Worm (Caenorhabditis elegans): ENCODE measurements around the gene Y62E10A.13.

Y62E10A.13 gene

ce11 chrIV:13354044-13354443 lies 44.8 kb downstream of the Y62E10A.13 start:
- no peak for TF ChIP-seq unc-62 (GFP tag; optimal IDR thresholded peaks at IDR 0.05)

ce11 chrIV:13353143-13353773 lies 45.6 kb downstream of the Y62E10A.13 start, which contains the start of the genes rec-8 and mex-5:
TSS of gene rec-8 (minus strand) at chrIV:13353193.
TSS of gene mex-5 (plus strand) at chrIV:13353723.
- no peak for TF ChIP-seq unc-62 (GFP tag; optimal IDR thresholded peaks at IDR 0.05)

- no peak for TF ChIP-seq unc-62 (GFP tag; optimal IDR thresholded peaks at IDR 0.05)
Observed at ce11 chrIV:13348592-13348991, 50.3 kb downstream of the Y62E10A.13 start, which contains the start of gene W02A2.12. TSS of gene W02A2.12 (minus strand) at chrIV:13348831.

- TF ChIP-seq unc-62 (GFP tag; optimal IDR thresholded peaks at IDR 0.05), result no peak
Observed at ce11 chrIV:13347232-13347715, 51.6 kb downstream of the Y62E10A.13 start, which contains the start of gene W02A2.9. TSS of gene W02A2.9 (plus strand) at chrIV:13347665.

ce11 chrIV:13346078-13346477 lies 52.8 kb downstream of the Y62E10A.13 start:
- no peak for TF ChIP-seq unc-62 (GFP tag; optimal IDR thresholded peaks at IDR 0.05)

ce11 chrIV:13342555-13342954 lies 56.3 kb downstream of the Y62E10A.13 start, which contains the start of gene W02A2.5:
TSS of gene W02A2.5 (plus strand) at chrIV:13342855.
- no peak for TF ChIP-seq unc-62 (GFP tag; optimal IDR thresholded peaks at IDR 0.05)

Data from whole organism, dauer.